Worm (Caenorhabditis elegans) whole organism, L1 larva: ENCODE data around the gene egl-27.
A peak's percentile ranks its signal among the peaks of the same experiment; 100 is the strongest.

Experiments used
- C16A3.4 ChIP-seq: fragments of 150-350 bp; optimal IDR thresholded peaks from 2 replicates; lab custom pipeline; 2014; ENCODE audit warnings: missing biosample characterization, missing genetic modification characterization
- C34B4.2 ChIP-seq: sonication (generic microtip); optimal IDR thresholded peaks from 2 replicates; lab custom pipeline; 2017; ENCODE audit warnings: mild to moderate bottlenecking, missing genetic modification characterization, missing compliant biosample characterization
- aha-1 ChIP-seq: fragments of 150-350 bp; optimal IDR thresholded peaks from 2 replicates; lab custom pipeline; 2014; ENCODE audit warnings: missing biosample characterization, missing genetic modification characterization
- alr-1 ChIP-seq: fragments of 200-800 bp; sonication (Bioruptor generic); optimal IDR thresholded peaks from 2 replicates; lab custom pipeline; 2018; ENCODE audit warnings: borderline replicate concordance, mild to moderate bottlenecking, missing genetic modification characterization, missing compliant biosample characterization
- aly-2 ChIP-seq: fragments of 150-350 bp; optimal IDR thresholded peaks from 2 replicates; lab custom pipeline; 2014; ENCODE audit warnings: missing biosample characterization, missing genetic modification characterization
- ama-1 ChIP-seq: fragments of 150-350 bp; optimal IDR thresholded peaks from 2 replicates; lab custom pipeline; 2014
- blmp-1 ChIP-seq: fragments of 150-350 bp; optimal IDR thresholded peaks from 2 replicates; lab custom pipeline; 2014; ENCODE audit warnings: missing biosample characterization, missing genetic modification characterization
- ceh-82 ChIP-seq, 3 experiments: fragments of 150-350 bp in 1 of 3; sonication (generic microtip) in 2 of 3; optimal IDR thresholded peaks; 2 replicates each; lab custom pipeline; 2014 to 2017; ENCODE audit warnings: missing biosample characterization in 3 of 3, missing genetic modification characterization in 3 of 3
- ceh-88 ChIP-seq: fragments of 200-800 bp; sonication (Bioruptor generic); IDR thresholded peaks from 2 replicates; pipeline ENCODE4 v1.3.6; 2022; ENCODE audit warnings: missing genetic modification characterization, missing compliant biosample characterization
- ceh-90 ChIP-seq: sonication (generic microtip); optimal IDR thresholded peaks from 2 replicates; lab custom pipeline; 2016; ENCODE audit warnings: missing genetic modification characterization, missing compliant biosample characterization
- ces-1 ChIP-seq: fragments of 150-350 bp; optimal IDR thresholded peaks from 2 replicates; lab custom pipeline; 2014; ENCODE audit warnings: missing biosample characterization, missing genetic modification reagents, missing genetic modification characterization
- dpl-1 ChIP-seq, 3 experiments: fragments of 150-350 bp in 2 of 3; sonication (generic microtip) in 1 of 3; optimal IDR thresholded peaks; 2 replicates each; lab custom pipeline; 2014 to 2017; ENCODE audit warnings: missing biosample characterization in 3 of 3, missing genetic modification characterization in 3 of 3, missing genetic modification reagents in 3 of 3
- dsc-1 ChIP-seq: sonication (generic microtip); optimal IDR thresholded peaks from 2 replicates; lab custom pipeline; 2016; ENCODE audit warnings: mild to moderate bottlenecking, missing genetic modification characterization, missing compliant biosample characterization
- efl-1 ChIP-seq, 4 experiments: fragments of 150-350 bp; optimal IDR thresholded peaks in 3 of 4; peaks in 1 of 4; 1 replicate in 1 of 4; 2 replicates in 3 of 4; lab custom pipeline; 2014; ENCODE audit warnings: missing biosample characterization in 2 of 4, missing genetic modification characterization in 2 of 4, missing genetic modification reagents in 2 of 4
- egl-13 ChIP-seq: sonication (generic microtip); optimal IDR thresholded peaks from 2 replicates; lab custom pipeline; 2016; ENCODE audit warnings: missing genotype, missing genetic modification reagents, missing genetic modification characterization, missing compliant biosample characterization
- egl-27 ChIP-seq, 2 experiments: fragments of 150-350 bp in 1 of 2; sonication (generic microtip); optimal IDR thresholded peaks; 3 replicates each; lab custom pipeline; 2017 to 2018; ENCODE audit warnings: missing biosample characterization in 2 of 2, missing genetic modification characterization in 2 of 2, missing genetic modification reagents in 2 of 2
- elt-2 ChIP-seq: sonication (generic microtip); optimal IDR thresholded peaks from 2 replicates; lab custom pipeline; 2016; ENCODE audit warnings: missing genetic modification characterization, mild to moderate bottlenecking, inconsistent platforms, missing compliant biosample characterization, missing genetic modification reagents
- elt-3 ChIP-seq, 6 experiments: fragments of 150-350 bp in 1 of 6; sonication (generic microtip); optimal IDR thresholded peaks; 2 replicates each; lab custom pipeline; 2017 to 2018; ENCODE audit warnings: missing biosample characterization in 6 of 6, missing genetic modification characterization in 6 of 6, inconsistent platforms in 1 of 6
- fkh-10 ChIP-seq: sonication (generic microtip); optimal IDR thresholded peaks from 2 replicates; lab custom pipeline; 2017; ENCODE audit warnings: missing biosample characterization, missing genetic modification reagents, missing genetic modification characterization
- fkh-4 ChIP-seq: sonication (generic microtip); optimal IDR thresholded peaks from 2 replicates; lab custom pipeline; 2016; ENCODE audit warnings: missing compliant biosample characterization, missing genetic modification characterization, borderline replicate concordance
- fos-1 ChIP-seq: fragments of 150-350 bp; optimal IDR thresholded peaks from 2 replicates; lab custom pipeline; 2014; ENCODE audit warnings: missing biosample characterization, missing genetic modification characterization
- hlh-4 ChIP-seq: sonication (generic microtip); optimal IDR thresholded peaks from 2 replicates; lab custom pipeline; 2016; ENCODE audit warnings: mild to moderate bottlenecking, missing genetic modification characterization, missing compliant biosample characterization
- isw-1 ChIP-seq: fragments of 200-800 bp; sonication (Bioruptor generic); IDR thresholded peaks from 2 replicates; pipeline ENCODE4 v1.3.6; 2022; ENCODE audit warnings: missing genetic modification characterization, missing compliant biosample characterization
- lin-14 ChIP-seq: fragments of 200-800 bp; sonication (Bioruptor generic); optimal IDR thresholded peaks from 2 replicates; lab custom pipeline; 2018; ENCODE audit warnings: mild to moderate bottlenecking, missing genetic modification characterization, moderate library complexity, missing compliant biosample characterization
- lin-39 ChIP-seq: fragments of 150-350 bp; optimal IDR thresholded peaks from 2 replicates; lab custom pipeline; 2014; ENCODE audit warnings: missing biosample characterization, missing genetic modification reagents, missing genetic modification characterization
- lir-3 ChIP-seq: sonication (generic microtip); optimal IDR thresholded peaks from 2 replicates; lab custom pipeline; 2016; ENCODE audit warnings: mild to moderate bottlenecking, missing genetic modification characterization, moderate library complexity, missing compliant biosample characterization; ENCODE audit not compliant: poor library complexity
- mab-9 ChIP-seq: fragments of 200-800 bp; sonication (Bioruptor generic); IDR thresholded peaks from 2 replicates; pipeline ENCODE4 v1.3.6; 2022; ENCODE audit warnings: missing genetic modification reagents, missing genetic modification characterization, missing compliant biosample characterization
- mep-1 ChIP-seq: fragments of 150-350 bp; optimal IDR thresholded peaks from 2 replicates; lab custom pipeline; 2014; ENCODE audit warnings: missing biosample characterization, missing genetic modification characterization
- nhr-12 ChIP-seq: sonication (generic microtip); optimal IDR thresholded peaks from 2 replicates; lab custom pipeline; 2017; ENCODE audit warnings: missing biosample characterization, missing genetic modification characterization
- nhr-20 ChIP-seq: sonication (generic microtip); optimal IDR thresholded peaks from 2 replicates; lab custom pipeline; 2016; ENCODE audit warnings: mild to moderate bottlenecking, missing genetic modification characterization, missing compliant biosample characterization
- nhr-47 ChIP-seq: sonication (generic microtip); optimal IDR thresholded peaks from 2 replicates; lab custom pipeline; 2016; ENCODE audit warnings: mild to moderate bottlenecking, missing genetic modification characterization, moderate library complexity, missing compliant biosample characterization
- nhr-71 ChIP-seq: sonication (generic microtip); optimal IDR thresholded peaks from 2 replicates; lab custom pipeline; 2016; ENCODE audit warnings: mild to moderate bottlenecking, missing genetic modification characterization, moderate library complexity, missing compliant biosample characterization
- nhr-76 ChIP-seq: sonication (generic microtip); optimal IDR thresholded peaks from 2 replicates; lab custom pipeline; 2017; ENCODE audit warnings: missing biosample characterization, missing genetic modification characterization
- pag-3 ChIP-seq: sonication (generic microtip); optimal IDR thresholded peaks from 2 replicates; lab custom pipeline; 2017; ENCODE audit warnings: missing genetic modification characterization, mild to moderate bottlenecking, missing compliant biosample characterization, antibody characterized with exemption, borderline replicate concordance; ENCODE audit not compliant: insufficient read depth
- pax-3 ChIP-seq: fragments of 200-800 bp; sonication (Bioruptor generic); optimal IDR thresholded peaks from 2 replicates; lab custom pipeline; 2018; ENCODE audit warnings: mild to moderate bottlenecking, missing genetic modification characterization, moderate library complexity, missing compliant biosample characterization
- pqm-1 ChIP-seq: sonication (generic microtip); optimal IDR thresholded peaks from 3 replicates; lab custom pipeline; 2017; ENCODE audit warnings: missing biosample characterization, missing genetic modification characterization
- rnt-1 ChIP-seq: sonication (generic microtip); optimal IDR thresholded peaks from 2 replicates; lab custom pipeline; 2016; ENCODE audit warnings: mild to moderate bottlenecking, missing genetic modification characterization, moderate library complexity, missing compliant biosample characterization
- skn-1 ChIP-seq: fragments of 150-350 bp; optimal IDR thresholded peaks from 2 replicates; lab custom pipeline; 2014; ENCODE audit warnings: missing biosample characterization, missing genetic modification characterization
- snu-23 ChIP-seq: sonication (generic microtip); optimal IDR thresholded peaks from 2 replicates; lab custom pipeline; 2016; ENCODE audit warnings: missing genetic modification characterization, missing compliant biosample characterization
- sox-4 ChIP-seq: sonication (generic microtip); optimal IDR thresholded peaks from 2 replicates; lab custom pipeline; 2016; ENCODE audit warnings: missing genetic modification characterization, missing compliant biosample characterization
- sptf-1 ChIP-seq: fragments of 150-350 bp; optimal IDR thresholded peaks from 2 replicates; lab custom pipeline; 2014; ENCODE audit warnings: missing biosample characterization, missing genetic modification characterization
- tbx-2 ChIP-seq: sonication (generic microtip); optimal IDR thresholded peaks from 2 replicates; lab custom pipeline; 2016; ENCODE audit warnings: missing genetic modification characterization, missing compliant biosample characterization
- unc-62 ChIP-seq: fragments of 150-350 bp; optimal IDR thresholded peaks from 2 replicates; lab custom pipeline; 2014; ENCODE audit warnings: missing biosample characterization, missing genetic modification reagents, missing genetic modification characterization
- unc-86 ChIP-seq: sonication (generic microtip); optimal IDR thresholded peaks from 2 replicates; lab custom pipeline; 2016; ENCODE audit warnings: missing genetic modification characterization, missing compliant biosample characterization
- unc-98 ChIP-seq: fragments of 200-800 bp; sonication (Bioruptor generic); IDR thresholded peaks from 2 replicates; pipeline ENCODE4 v1.3.6; 2022; ENCODE audit warnings: missing genetic modification characterization, missing compliant biosample characterization
- zag-1 ChIP-seq: fragments of 150-350 bp; optimal IDR thresholded peaks from 2 replicates; lab custom pipeline; 2014; ENCODE audit warnings: missing biosample characterization, missing genetic modification characterization
- zip-4 ChIP-seq: fragments of 200-800 bp; sonication (Bioruptor generic); optimal IDR thresholded peaks from 2 replicates; lab custom pipeline; 2018; ENCODE audit warnings: mild to moderate bottlenecking, missing genetic modification characterization, moderate library complexity, missing compliant biosample characterization
- ztf-11 ChIP-seq, 2 experiments: sonication (generic microtip); optimal IDR thresholded peaks; 2 replicates each; lab custom pipeline; 2016 to 2017; ENCODE audit warnings: missing genetic modification characterization in 2 of 2, missing biosample characterization in 1 of 2, missing compliant biosample characterization in 1 of 2

egl-27 gene

DNA sequence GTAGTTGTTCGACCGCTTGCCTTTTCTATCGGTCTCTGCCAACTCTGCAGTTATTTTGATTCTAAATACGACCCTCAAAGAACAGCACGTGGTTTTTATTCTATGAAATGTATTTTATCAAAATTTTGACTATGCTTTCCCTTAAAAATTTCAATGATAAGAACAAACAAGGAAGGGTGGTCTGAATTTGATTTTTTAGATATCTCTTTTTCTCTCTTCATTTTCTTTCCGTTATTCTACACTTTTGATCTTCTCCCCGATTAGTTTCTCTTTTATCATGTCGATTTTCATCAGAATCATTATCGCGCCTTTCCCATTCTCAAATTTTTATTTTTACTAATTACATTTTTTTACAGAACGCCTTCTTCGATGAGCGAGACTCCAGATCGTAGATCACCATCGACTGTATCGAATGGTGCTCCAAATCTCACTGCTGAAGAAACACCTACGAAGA is 10.2 kb downstream of the egl-27 start (continued):
- TF ChIP-seq isw-1 (GFP tag; lab: Robert Waterston, UW): no peak
- no peak for TF ChIP-seq aha-1 (tag; lab: Kevin White, UChicago)

DNA sequence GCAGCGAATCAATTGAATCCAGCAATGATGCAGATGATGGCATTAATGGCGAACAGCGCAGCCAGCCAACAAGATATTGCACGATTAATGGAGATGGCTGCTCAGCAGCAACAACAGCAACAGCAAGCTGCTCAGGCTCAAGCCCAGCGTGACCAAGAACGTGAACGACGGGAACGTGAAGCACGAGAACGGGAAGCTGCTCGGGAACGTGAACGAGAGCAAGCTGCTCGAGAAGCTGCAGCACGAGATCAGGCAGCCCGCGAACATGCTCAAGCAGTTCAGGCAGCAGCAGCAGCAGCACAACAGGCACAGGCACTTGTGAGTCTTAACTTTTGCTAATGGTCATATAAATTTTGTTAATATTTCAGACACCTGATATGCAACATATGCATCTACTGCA is 11.9 kb downstream of the egl-27 start:
- TF ChIP-seq alr-1 (no peak), pag-3 (tag; lab: Kevin White, UChicago) (no peak), lin-39 (tag; lab: Kevin White, UChicago) (no peak), ztf-11 (tag; optimal IDR thresholded peaks at IDR 0.05; lab: Kevin White, UChicago) (no peak), C16A3.4 (no peak), blmp-1 (no peak), egl-27 (tag; optimal IDR thresholded peaks at IDR 0.05; lab: Kevin White, UChicago) (no peak), skn-1 (no peak), mab-9 (GFP tag; lab: Robert Waterston, UW) (no peak), unc-86 (no peak), egl-13 (tag; lab: Kevin White, UChicago) (no peak), nhr-76 (tag; lab: Kevin White, UChicago) (no peak), fkh-10 (GFP tag; lab: Kevin White, UChicago) (no peak), ama-1 (no peak), efl-1 (optimal IDR thresholded peaks at IDR 0.05; lab: Kevin White, UChicago) (no peak), efl-1 (GFP tag; optimal IDR thresholded peaks at IDR 0.05 in 1 of 2; lab: Kevin White, UChicago) (no peak)

DNA sequence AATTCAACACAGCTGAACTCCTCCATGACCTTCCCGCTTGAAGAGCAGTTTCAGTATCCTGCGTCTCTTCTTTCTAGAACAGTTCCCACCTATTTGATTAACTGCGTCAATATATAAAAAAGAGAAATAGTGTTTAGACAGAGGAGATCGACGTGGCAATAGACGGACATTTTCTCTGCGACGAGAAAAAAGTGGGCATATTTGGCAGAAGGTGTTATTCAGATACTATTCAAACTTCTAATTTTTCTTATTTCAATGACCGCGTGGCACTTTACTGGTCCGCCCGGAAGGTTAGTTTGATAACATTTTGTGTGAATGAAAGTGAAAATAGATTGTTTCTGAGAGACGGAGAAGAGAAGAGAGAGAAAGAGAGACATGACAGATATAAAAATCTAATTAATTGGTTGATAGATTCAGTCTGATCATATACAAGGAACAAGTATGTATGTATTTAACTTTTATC is 13.1 kb downstream of the egl-27 start, which contains the start of gene tbc-6:
Gene tbc-6, plus strand, starts transcription at position 208 of the 463 bp plus-strand sequence.
- TF ChIP-seq lin-14 (GFP tag; lab: Kevin White, UChicago): peak; percentile 89
- TF ChIP-seq lir-3 (tag; lab: Kevin White, UChicago): no peak
- TF ChIP-seq fkh-10 (GFP tag; lab: Kevin White, UChicago): no peak
- peak; percentile 36 for TF ChIP-seq rnt-1 (tag; lab: Kevin White, UChicago)
- TF ChIP-seq pax-3 (tag; lab: Kevin White, UChicago): no peak
- no peak for TF ChIP-seq pag-3 (tag; lab: Kevin White, UChicago)
- TF ChIP-seq dsc-1 (tag; lab: Kevin White, UChicago): peak; percentile 14
- no peak for TF ChIP-seq hlh-4 (tag; lab: Kevin White, UChicago)
- peak; percentile 71 for TF ChIP-seq tbx-2 (tag; lab: Kevin White, UChicago)
- TF ChIP-seq nhr-76 (tag; lab: Kevin White, UChicago): no peak
- TF ChIP-seq ceh-90 (tag; lab: Kevin White, UChicago): no peak
- TF ChIP-seq isw-1 (GFP tag; lab: Robert Waterston, UW): no peak
- no peak for TF ChIP-seq zag-1 (tag; lab: Kevin White, UChicago)
- TF ChIP-seq ceh-88: no peak
- no peak for TF ChIP-seq C34B4.2
- TF ChIP-seq ces-1 (GFP tag; lab: Kevin White, UChicago): no peak
- peak; percentile 83 for TF ChIP-seq mep-1 (tag; lab: Kevin White, UChicago)
- no peak for TF ChIP-seq mab-9 (GFP tag; lab: Robert Waterston, UW)
- peak in 3 of 6 experiments; percentile 87 to 95 (median 89) for TF ChIP-seq elt-3 (tag; optimal IDR thresholded peaks at IDR 0.05; lab: Kevin White, UChicago)
- no peak for TF ChIP-seq sptf-1
- TF ChIP-seq ceh-82 (tag; optimal IDR thresholded peaks at IDR 0.05; lab: Kevin White, UChicago): no peak
- TF ChIP-seq aly-2 (tag; lab: Kevin White, UChicago): peak; percentile 58
- TF ChIP-seq fkh-4: no peak
- peak; percentile 51 for TF ChIP-seq nhr-47 (tag; lab: Kevin White, UChicago)
- TF ChIP-seq nhr-12: no peak
- TF ChIP-seq unc-98: no peak
- TF ChIP-seq lin-39 (tag; lab: Kevin White, UChicago): peak; percentile 45
- TF ChIP-seq sox-4 (tag; lab: Kevin White, UChicago): no peak
- TF ChIP-seq alr-1: no peak
- no peak for TF ChIP-seq pqm-1 (tag; lab: Kevin White, UChicago)
- peak in 1 of 3 experiments; percentile 21 for TF ChIP-seq dpl-1 (GFP tag; optimal IDR thresholded peaks at IDR 0.05; lab: Kevin White, UChicago)
- peak; percentile 85 for TF ChIP-seq nhr-71 (tag; lab: Kevin White, UChicago)
- TF ChIP-seq elt-2 (tag; lab: Kevin White, UChicago): peak; percentile 17
- peak; percentile 61 for TF ChIP-seq snu-23 (GFP tag; lab: Kevin White, UChicago)
- peak; percentile 27 for TF ChIP-seq fos-1
- TF ChIP-seq nhr-20 (tag; lab: Kevin White, UChicago): peak; percentile 87
- no peak for TF ChIP-seq zip-4 (GFP tag; lab: Kevin White, UChicago)
- TF ChIP-seq unc-62 (GFP tag; lab: Kevin White, UChicago): no peak
